Fruit fly (Drosophila melanogaster) whole organism, adult: ENCODE results near the gene CG13946.

Source experiments
- CG5204 ChIP-seq: fragments of 200-800 bp; sonication (Bioruptor generic); optimal IDR thresholded peaks from 2 replicates; lab custom pipeline; 2016; ENCODE audit warnings: missing biosample characterization, missing genetic modification characterization
- ovo ChIP-seq: fragments of 200-800 bp; sonication (Bioruptor generic); optimal IDR thresholded peaks from 2 replicates; lab custom pipeline; 2016; ENCODE audit warnings: missing biosample characterization, missing genetic modification characterization

- TF ChIP-seq ovo (no peak), CG5204 (GFP tag; lab: Kevin White, UChicago) (no peak)
These were observed 40.6 kb upstream of the CG13946 start for dm6 chr2L:735772-736171.
